Fruit fly (Drosophila melanogaster) whole organism, embryonic: Measurements from ENCODE around the gene SkpC.

Experiments used
- Atf-2 ChIP-seq: fragments of 200-800 bp; sonication (Bioruptor generic); optimal IDR thresholded peaks from 2 replicates; lab custom pipeline; 2016; ENCODE audit warnings: missing biosample characterization, missing genetic modification characterization
- Atf3 ChIP-seq: fragments of 200-800 bp; sonication (Bioruptor generic); optimal IDR thresholded peaks from 3 replicates; lab custom pipeline; 2016; ENCODE audit warnings: missing biosample characterization, missing genetic modification characterization
- BtbVII ChIP-seq: fragments of 200-800 bp; sonication (Bioruptor generic); optimal IDR thresholded peaks from 3 replicates; lab custom pipeline; 2017; ENCODE audit warnings: missing biosample characterization, mild to moderate bottlenecking, missing genetic modification characterization
- CG10366 ChIP-seq: fragments of 200-800 bp; sonication (Bioruptor generic); IDR thresholded peaks from 2 replicates; pipeline ENCODE4 v1.3.6; 2022; ENCODE audit warnings: missing biosample characterization, missing genetic modification characterization
- CG10462 ChIP-seq: fragments of 200-800 bp; sonication (Bioruptor generic); optimal IDR thresholded peaks from 2 replicates; lab custom pipeline; 2016; ENCODE audit warnings: missing biosample characterization, missing genetic modification characterization
- CG10543 ChIP-seq: fragments of 200-800 bp; sonication (Bioruptor generic); optimal IDR thresholded peaks from 3 replicates; lab custom pipeline; 2017; ENCODE audit warnings: missing biosample characterization, mild to moderate bottlenecking, missing genetic modification characterization, moderate library complexity
- CG11695 ChIP-seq: fragments of 200-800 bp; sonication (Bioruptor generic); IDR thresholded peaks from 3 replicates; pipeline ENCODE4 v1.3.6; 2022; ENCODE audit warnings: missing biosample characterization, missing genetic modification characterization
- CG13424 ChIP-seq: fragments of 200-800 bp; sonication (Bioruptor generic); optimal IDR thresholded peaks from 2 replicates; lab custom pipeline; 2019; ENCODE audit warnings: missing biosample characterization, mild to moderate bottlenecking, missing genetic modification characterization, moderate library complexity
- CG15011 ChIP-seq: fragments of 200-800 bp; sonication (Bioruptor generic); optimal IDR thresholded peaks from 3 replicates; lab custom pipeline; 2018; ENCODE audit warnings: missing biosample characterization, mild to moderate bottlenecking, missing genetic modification characterization
- CG1647 ChIP-seq: fragments of 200-800 bp; sonication (Bioruptor generic); optimal IDR thresholded peaks from 3 replicates; lab custom pipeline; 2016; ENCODE audit warnings: missing biosample characterization, missing genetic modification characterization
- CG18262 ChIP-seq: fragments of 200-800 bp; optimal IDR thresholded peaks from 3 replicates; lab custom pipeline; 2019; ENCODE audit warnings: missing biosample characterization, mild to moderate bottlenecking, missing genetic modification characterization, moderate library complexity
- CG7556 ChIP-seq: fragments of 200-800 bp; sonication (Bioruptor generic); optimal IDR thresholded peaks from 2 replicates; lab custom pipeline; 2017; ENCODE audit warnings: missing biosample characterization, mild to moderate bottlenecking, missing genetic modification characterization
- CG7963 ChIP-seq: fragments of 200-800 bp; sonication (Bioruptor generic); IDR thresholded peaks from 3 replicates; pipeline ENCODE4 v1.3.6; 2022; ENCODE audit warnings: missing biosample characterization, missing genetic modification characterization; ENCODE audit not compliant: partially characterized antibody
- CG9609 ChIP-seq: fragments of 200-800 bp; sonication (Bioruptor generic); optimal IDR thresholded peaks from 3 replicates; lab custom pipeline; 2016; ENCODE audit warnings: missing biosample characterization, missing genetic modification characterization
- CG9817 ChIP-seq: fragments of 200-800 bp; sonication (Bioruptor generic); optimal IDR thresholded peaks from 2 replicates; lab custom pipeline; 2018; ENCODE audit warnings: missing biosample characterization, mild to moderate bottlenecking, missing genetic modification characterization, moderate library complexity
- CG9876 ChIP-seq: fragments of 200-800 bp; sonication (Bioruptor generic); optimal IDR thresholded peaks from 2 replicates; lab custom pipeline; 2016; ENCODE audit warnings: missing biosample characterization, missing genetic modification characterization
- Ets65A ChIP-seq: fragments of 200-800 bp; sonication (Bioruptor generic); peaks from one replicate; lab custom pipeline; 2016; ENCODE audit warnings: missing biosample characterization, missing genetic modification characterization
- Ets97D ChIP-seq: fragments of 200-800 bp; sonication (Bioruptor generic); optimal IDR thresholded peaks from 3 replicates; lab custom pipeline; 2016; ENCODE audit warnings: missing biosample characterization, missing genetic modification characterization
- Fer3 ChIP-seq: fragments of 200-800 bp; sonication (Bioruptor generic); optimal IDR thresholded peaks from 2 replicates; lab custom pipeline; 2018; ENCODE audit warnings: missing biosample characterization, mild to moderate bottlenecking, missing genetic modification characterization, moderate library complexity
- H2.0 ChIP-seq: fragments of 200-800 bp; sonication (Bioruptor generic); IDR thresholded peaks from 2 replicates; pipeline ENCODE4 v1.3.6; 2022; ENCODE audit warnings: missing biosample characterization, missing genetic modification characterization
- Jarid2 ChIP-seq: fragments of 200-800 bp; sonication (Bioruptor generic); optimal IDR thresholded peaks from 3 replicates; lab custom pipeline; 2017; ENCODE audit warnings: mild to moderate bottlenecking, missing biosample characterization, missing genetic modification reagents, missing genetic modification characterization
- Oli ChIP-seq: fragments of 200-800 bp; sonication (Bioruptor generic); optimal IDR thresholded peaks from 2 replicates; lab custom pipeline; 2018; ENCODE audit warnings: missing biosample characterization, mild to moderate bottlenecking, missing genetic modification characterization, moderate library complexity
- Opbp ChIP-seq: fragments of 200-800 bp; sonication (Bioruptor generic); IDR thresholded peaks from 3 replicates; pipeline ENCODE4 v1.3.6; 2022; ENCODE audit warnings: missing biosample characterization, missing genetic modification characterization; ENCODE audit not compliant: partially characterized antibody
- Pdp1 ChIP-seq, 2 experiments: fragments of 200-800 bp; sonication (Bioruptor generic); optimal IDR thresholded peaks; 3 replicates each; lab custom pipeline; 2016; ENCODE audit warnings: missing biosample characterization in 2 of 2, missing genetic modification characterization in 2 of 2, mild to moderate bottlenecking in 1 of 2, moderate library complexity in 1 of 2
- Sox102F ChIP-seq: fragments of 200-800 bp; sonication (Bioruptor generic); optimal IDR thresholded peaks from 2 replicates; lab custom pipeline; 2018; ENCODE audit warnings: missing biosample characterization, mild to moderate bottlenecking, missing genetic modification characterization, moderate library complexity
- Ssrp ChIP-seq: fragments of 200-800 bp; sonication (Bioruptor generic); optimal IDR thresholded peaks from 2 replicates; lab custom pipeline; 2018; ENCODE audit warnings: missing biosample characterization, mild to moderate bottlenecking, missing genetic modification characterization, moderate library complexity
- Taf1 ChIP-seq: fragments of 200-800 bp; sonication (Bioruptor generic); IDR thresholded peaks from 2 replicates; pipeline ENCODE4 v1.3.6; 2022; ENCODE audit warnings: missing biosample characterization, missing genetic modification characterization
- Vsx1 ChIP-seq: fragments of 200-800 bp; sonication (Bioruptor generic); optimal IDR thresholded peaks from 2 replicates; lab custom pipeline; 2017; ENCODE audit warnings: missing biosample characterization, mild to moderate bottlenecking, missing genetic modification characterization, missing genetic modification reagents
- btn ChIP-seq: fragments of 200-800 bp; sonication (Bioruptor generic); optimal IDR thresholded peaks from 2 replicates; lab custom pipeline; 2016; ENCODE audit warnings: missing biosample characterization, missing genetic modification characterization
- chn ChIP-seq: fragments of 200-800 bp; sonication (Bioruptor generic); optimal IDR thresholded peaks from 2 replicates; lab custom pipeline; 2016; ENCODE audit warnings: missing biosample characterization, missing genetic modification characterization
- crol ChIP-seq: fragments of 200-800 bp; sonication (Bioruptor generic); IDR thresholded peaks from 2 replicates; pipeline ENCODE4 v1.3.6; 2022; ENCODE audit warnings: missing biosample characterization, missing genetic modification characterization
- da ChIP-seq: fragments of 200-800 bp; sonication (Bioruptor generic); optimal IDR thresholded peaks from 2 replicates; lab custom pipeline; 2016; ENCODE audit warnings: missing biosample characterization, missing genetic modification characterization
- ems ChIP-seq: fragments of 200-800 bp; sonication (Bioruptor generic); optimal IDR thresholded peaks from 3 replicates; lab custom pipeline; 2016; ENCODE audit warnings: missing biosample characterization, missing genetic modification characterization
- grn ChIP-seq: fragments of 200-800 bp; sonication (Bioruptor generic); optimal IDR thresholded peaks from 3 replicates; lab custom pipeline; 2017; ENCODE audit warnings: missing biosample characterization, missing genetic modification characterization
- gro ChIP-seq: fragments of 200-800 bp; sonication (Bioruptor generic); optimal IDR thresholded peaks from 2 replicates; lab custom pipeline; 2016; ENCODE audit warnings: missing biosample characterization, missing genetic modification characterization
- hbn ChIP-seq: fragments of 200-800 bp; sonication (Bioruptor generic); IDR thresholded peaks from 2 replicates; pipeline ENCODE4 v1.3.6; 2022; ENCODE audit warnings: missing biosample characterization, missing genetic modification characterization; ENCODE audit not compliant: partially characterized antibody
- lov ChIP-seq, 2 experiments: fragments of 200-800 bp in 1 of 2; fragments of >200 bp in 1 of 2; sonication (Bioruptor generic) in 1 of 2; IDR thresholded peaks in 1 of 2; optimal IDR thresholded peaks in 1 of 2; 2 replicates in 1 of 2; 3 replicates in 1 of 2; pipeline versions ENCODE4 v1.3.6 to Lab custom; 2017 to 2022; ENCODE audit warnings: missing biosample characterization in 1 of 2, missing genetic modification characterization in 1 of 2
- onecut ChIP-seq: fragments of 200-800 bp; sonication (Bioruptor generic); IDR thresholded peaks from 2 replicates; pipeline ENCODE4 v1.3.6; 2022; ENCODE audit warnings: missing biosample characterization, missing genetic modification characterization
- rib ChIP-seq: fragments of 200-800 bp; sonication (Bioruptor generic); IDR thresholded peaks from 2 replicates; pipeline ENCODE4 v1.3.6; 2022; ENCODE audit warnings: missing biosample characterization, missing genetic modification characterization
- seq ChIP-seq: fragments of 200-800 bp; sonication (Bioruptor generic); IDR thresholded peaks from 2 replicates; pipeline ENCODE4 v1.3.6; 2022; ENCODE audit warnings: missing biosample characterization, missing genetic modification characterization
- shn ChIP-seq: fragments of 200-800 bp; sonication (Bioruptor generic); optimal IDR thresholded peaks from 3 replicates; lab custom pipeline; 2016; ENCODE audit warnings: missing biosample characterization, missing genetic modification characterization
- sima ChIP-seq: fragments of 200-800 bp; sonication (Bioruptor generic); optimal IDR thresholded peaks from 2 replicates; lab custom pipeline; 2016; ENCODE audit warnings: missing biosample characterization, missing genetic modification characterization
- stc ChIP-seq: fragments of 200-800 bp; sonication (Bioruptor generic); IDR thresholded peaks from 2 replicates; pipeline ENCODE4 v1.3.6; 2022; ENCODE audit warnings: missing biosample characterization, missing genetic modification characterization
- tll ChIP-seq, 2 experiments: fragments of 200-800 bp in 1 of 2; fragments of >200 bp in 1 of 2; sonication (Bioruptor generic) in 1 of 2; optimal IDR thresholded peaks; 2 replicates each; lab custom pipeline; 2017 to 2019; ENCODE audit warnings: missing biosample characterization in 2 of 2, missing genetic modification characterization in 2 of 2, mild to moderate bottlenecking in 1 of 2, moderate library complexity in 1 of 2
- tup ChIP-seq: fragments of 200-800 bp; sonication (Bioruptor generic); optimal IDR thresholded peaks from 2 replicates; lab custom pipeline; 2016; ENCODE audit warnings: missing biosample characterization, mild to moderate bottlenecking, missing genetic modification characterization, moderate library complexity
- tx ChIP-seq: fragments of 200-800 bp; sonication (Bioruptor generic); optimal IDR thresholded peaks from 2 replicates; lab custom pipeline; 2016; ENCODE audit warnings: missing biosample characterization, missing genetic modification characterization
- unc-4 ChIP-seq: fragments of 200-800 bp; sonication (Bioruptor generic); IDR thresholded peaks from 2 replicates; pipeline ENCODE4 v1.3.6; 2022; ENCODE audit warnings: missing biosample characterization, missing genetic modification characterization; ENCODE audit not compliant: partially characterized antibody
- vnd ChIP-seq: fragments of 200-800 bp; sonication (Bioruptor generic); IDR thresholded peaks from 3 replicates; pipeline ENCODE4 v1.3.6; 2022; ENCODE audit warnings: missing biosample characterization, missing genetic modification characterization; ENCODE audit not compliant: partially characterized antibody
- z ChIP-seq: fragments of 200-800 bp; sonication (Bioruptor generic); IDR thresholded peaks from 3 replicates; pipeline ENCODE4 v1.3.6; 2022; ENCODE audit warnings: missing biosample characterization, missing genetic modification characterization

SkpC gene

dm6 chrX:19769821-19770519 is 45.9 kb upstream of the SkpC start (continued):
- TF ChIP-seq da (GFP tag; lab: Kevin White, UChicago) (no peak), gro (GFP tag; lab: Kevin White, UChicago) (no peak), Ssrp (tag; lab: Kevin White, UChicago) (peak; percentile 52), Taf1 (no peak), Opbp (no peak), Vsx1 (GFP tag; lab: Kevin White, UChicago) (no peak), CG11695 (0 out of 3 replicates have a peak, but pooled peaks have one; percentile 37), onecut (peak; percentile 37; the same call in 1 of the 2 replicates), Fer3 (tag; lab: Kevin White, UChicago) (peak; percentile 25), CG10543 (GFP tag; lab: Kevin White, UChicago) (no peak), CG15011 (GFP tag; lab: Kevin White, UChicago) (peak; percentile 6), Pdp1 (GFP tag; optimal IDR thresholded peaks at IDR 0.05; lab: Kevin White, UChicago) (peak; percentile 25 to 59), CG13424 (peak; percentile 13), z (GFP tag; lab: Robert Waterston, UW) (no peak), CG9609 (no peak), CG1647 (GFP tag; lab: Kevin White, UChicago) (no peak), CG10366 (GFP tag; lab: Robert Waterston, UW) (peak; percentile 18; the same call in 1 of the 2 replicates), CG7963 (GFP tag; lab: Robert Waterston, UW) (no peak), Oli (tag; lab: Kevin White, UChicago) (peak; percentile 42), H2.0 (no peak), Atf-2 (GFP tag; lab: Kevin White, UChicago) (peak; percentile 45), CG7556 (peak; percentile 43), CG18262 (tag; lab: Kevin White, UChicago) (peak; percentile 75), tll (GFP tag; optimal IDR thresholded peaks at IDR 0.05; lab: Kevin White, UChicago) (no peak), ems (peak; percentile 14), lov (optimal IDR thresholded peaks at IDR 0.05; lab: Kevin White, UChicago) (no peak), lov (GFP tag; IDR thresholded peaks at IDR 0.05; lab: Robert Waterston, UW) (no peak), seq (no peak), stc (no peak), Jarid2 (GFP tag; lab: Kevin White, UChicago) (no peak), CG10462 (GFP tag; lab: Kevin White, UChicago) (no peak), grn (GFP tag; lab: Kevin White, UChicago) (no peak), BtbVII (GFP tag; lab: Kevin White, UChicago) (no peak), Sox102F (GFP tag; lab: Kevin White, UChicago) (peak; percentile 21), unc-4 (no peak), tx (peak; percentile 22), hbn (no peak), crol (GFP tag; lab: Robert Waterston, UW) (peak; percentile 95), vnd (GFP tag; lab: Robert Waterston, UW) (no peak), rib (GFP tag; lab: Robert Waterston, UW) (no peak), chn (peak; percentile 37), CG9876 (GFP tag; lab: Kevin White, UChicago) (no peak), Atf3 (GFP tag; lab: Kevin White, UChicago) (no peak), shn (peak; percentile 23), Ets65A (GFP tag; lab: Kevin White, UChicago) (peak; percentile 74), CG9817 (tag; lab: Kevin White, UChicago) (no peak), tup (GFP tag; lab: Kevin White, UChicago) (no peak), Ets97D (GFP tag; lab: Kevin White, UChicago) (no peak), sima (no peak), btn (GFP tag; lab: Kevin White, UChicago) (no peak)
